Worm (Caenorhabditis elegans) whole organism, L4 larva: Measurements from ENCODE around the gene ins-9.

Experiments used
- D1046.2 ChIP-seq: fragments of 200-800 bp; sonication (Bioruptor generic); IDR thresholded peaks from 2 replicates; pipeline ENCODE4 v1.3.6; 2022; ENCODE audit warnings: missing genetic modification characterization, missing compliant biosample characterization
- F37D6.2 ChIP-seq: sonication (generic microtip); optimal IDR thresholded peaks from 2 replicates; lab custom pipeline; 2016; ENCODE audit warnings: mild to moderate bottlenecking, missing genetic modification characterization, missing compliant biosample characterization
- F49E8.2 ChIP-seq: sonication (generic microtip); optimal IDR thresholded peaks from 2 replicates; lab custom pipeline; 2016; ENCODE audit warnings: missing compliant biosample characterization, mild to moderate bottlenecking, missing genetic modification characterization, borderline replicate concordance
- R02D3.7 ChIP-seq: fragments of 150-350 bp; sonication (generic microtip); optimal IDR thresholded peaks from 3 replicates; lab custom pipeline; 2014; ENCODE audit warnings: missing biosample characterization, missing genetic modification characterization
- T20F7.1 ChIP-seq: fragments of 200-800 bp; sonication (Bioruptor generic); optimal IDR thresholded peaks from 2 replicates; lab custom pipeline; 2018; ENCODE audit warnings: mild to moderate bottlenecking, missing genetic modification characterization, missing compliant biosample characterization
- Y105C5A.15 ChIP-seq: fragments of 200-800 bp; sonication (Bioruptor generic); IDR thresholded peaks from 2 replicates; pipeline ENCODE4 v1.3.6; 2022; ENCODE audit warnings: missing genetic modification characterization, missing compliant biosample characterization
- Y48G9A.11 ChIP-seq: fragments of 200-800 bp; sonication (Bioruptor generic); IDR thresholded peaks from 2 replicates; pipeline ENCODE4 v1.3.6; 2022; ENCODE audit warnings: missing genetic modification reagents, missing genetic modification characterization, missing compliant biosample characterization
- Y75B8A.6 ChIP-seq: fragments of 200-800 bp; sonication (Bioruptor generic); IDR thresholded peaks from 2 replicates; pipeline ENCODE4 v1.3.6; 2022; ENCODE audit warnings: missing genetic modification reagents, missing genetic modification characterization, missing compliant biosample characterization
- ZK337.2 ChIP-seq: fragments of 200-800 bp; sonication (Bioruptor generic); IDR thresholded peaks from 2 replicates; pipeline ENCODE4 v1.3.6; 2022; ENCODE audit warnings: missing genetic modification reagents, missing genetic modification characterization, missing compliant biosample characterization
- ZK546.5 ChIP-seq, 2 experiments: sonication (generic microtip); optimal IDR thresholded peaks; 2 replicates each; lab custom pipeline; 2017; ENCODE audit warnings: missing biosample characterization in 2 of 2, missing genetic modification characterization in 2 of 2
- aly-2 ChIP-seq: sonication (generic microtip); optimal IDR thresholded peaks from 2 replicates; lab custom pipeline; 2018; ENCODE audit warnings: missing biosample characterization, missing genetic modification characterization
- ama-1 ChIP-seq: fragments of 150-350 bp; optimal IDR thresholded peaks from 2 replicates; lab custom pipeline; 2014; ENCODE audit warnings: inconsistent platforms, mixed read lengths
- arid-1 ChIP-seq: fragments of 200-800 bp; sonication (Bioruptor generic); conservative IDR thresholded peaks from 2 replicates; pipeline ENCODE4 v1.3.6; 2022; ENCODE audit warnings: missing genetic modification reagents, missing genetic modification characterization, missing compliant biosample characterization
- ceh-20 ChIP-seq: fragments of 200-800 bp; sonication (Bioruptor generic); IDR thresholded peaks from 2 replicates; pipeline ENCODE4 v1.3.6; 2022; ENCODE audit warnings: missing genetic modification reagents, missing genetic modification characterization, missing compliant biosample characterization
- ceh-28 ChIP-seq: fragments of 150-350 bp; optimal IDR thresholded peaks from 2 replicates; lab custom pipeline; 2014; ENCODE audit warnings: missing biosample characterization, missing genetic modification reagents, missing genetic modification characterization
- ctbp-1 ChIP-seq: fragments of 200-800 bp; sonication (Bioruptor generic); IDR thresholded peaks from 2 replicates; pipeline ENCODE4 v1.3.6; 2022; ENCODE audit warnings: missing genetic modification reagents, missing genetic modification characterization, missing compliant biosample characterization
- dmd-6 ChIP-seq: fragments of 200-800 bp; sonication (Bioruptor generic); IDR thresholded peaks from 2 replicates; pipeline ENCODE4 v1.3.6; 2022; ENCODE audit warnings: missing genetic modification reagents, missing genetic modification characterization, missing compliant biosample characterization
- dmd-8 ChIP-seq: fragments of 200-800 bp; sonication (Bioruptor generic); IDR thresholded peaks from 2 replicates; pipeline ENCODE4 v1.3.6; 2022; ENCODE audit warnings: missing genetic modification characterization, missing compliant biosample characterization
- dpl-1 ChIP-seq: fragments of 150-350 bp; optimal IDR thresholded peaks from 2 replicates; lab custom pipeline; 2014; ENCODE audit warnings: missing biosample characterization, missing genetic modification reagents, missing genetic modification characterization
- fkh-10 ChIP-seq: fragments of 150-350 bp; optimal IDR thresholded peaks from 2 replicates; lab custom pipeline; 2014; ENCODE audit warnings: missing biosample characterization, missing genetic modification reagents, missing genetic modification characterization
- fos-1 ChIP-seq: fragments of 150-350 bp; optimal IDR thresholded peaks from 2 replicates; lab custom pipeline; 2014; ENCODE audit warnings: missing biosample characterization, missing genetic modification characterization
- hif-1 ChIP-seq, 2 experiments: sonication (generic microtip); optimal IDR thresholded peaks; 2 replicates each; lab custom pipeline; 2016 to 2017; ENCODE audit warnings: missing compliant biosample characterization in 2 of 2, missing genetic modification characterization in 2 of 2, missing genetic modification reagents in 2 of 2, missing genotype in 2 of 2, mild to moderate bottlenecking in 1 of 2
- hlh-30 ChIP-seq: sonication (generic microtip); optimal IDR thresholded peaks from 2 replicates; lab custom pipeline; 2017; ENCODE audit warnings: antibody characterized with exemption, mild to moderate bottlenecking, missing genetic modification characterization, missing compliant biosample characterization; ENCODE audit not compliant: insufficient read depth
- hmg-1.1 ChIP-seq: fragments of 200-800 bp; sonication (Bioruptor generic); IDR thresholded peaks from 2 replicates; pipeline ENCODE4 v1.3.6; 2022; ENCODE audit warnings: missing genetic modification reagents, missing genetic modification characterization, missing compliant biosample characterization
- jun-1 ChIP-seq: fragments of 150-350 bp; optimal IDR thresholded peaks from 2 replicates; lab custom pipeline; 2014; ENCODE audit warnings: missing biosample characterization, missing genetic modification reagents, missing genetic modification characterization
- lim-7 ChIP-seq: fragments of 200-800 bp; sonication (Bioruptor generic); IDR thresholded peaks from 2 replicates; pipeline ENCODE4 v1.3.6; 2022; ENCODE audit warnings: missing genetic modification characterization, missing compliant biosample characterization
- lin-1 ChIP-seq: fragments of 200-800 bp; sonication (Bioruptor generic); IDR thresholded peaks from 2 replicates; pipeline ENCODE4 v1.3.6; 2022; ENCODE audit warnings: missing genetic modification reagents, missing genetic modification characterization, missing compliant biosample characterization
- lin-13 ChIP-seq: fragments of 150-350 bp; optimal IDR thresholded peaks from 2 replicates; lab custom pipeline; 2014; ENCODE audit warnings: missing biosample characterization, missing genetic modification reagents, missing genetic modification characterization
- lin-29 ChIP-seq: fragments of 200-800 bp; sonication (Bioruptor generic); IDR thresholded peaks from 2 replicates; pipeline ENCODE4 v1.3.6; 2022; ENCODE audit warnings: missing genetic modification reagents, missing genetic modification characterization, missing compliant biosample characterization
- lir-3 ChIP-seq: sonication (generic microtip); optimal IDR thresholded peaks from 2 replicates; lab custom pipeline; 2016; ENCODE audit warnings: mild to moderate bottlenecking, missing genetic modification characterization, missing compliant biosample characterization
- mdt-29 ChIP-seq: fragments of 200-800 bp; sonication (Bioruptor generic); IDR thresholded peaks from 2 replicates; pipeline ENCODE4 v1.3.6; 2022; ENCODE audit warnings: missing genetic modification reagents, missing genetic modification characterization, missing compliant biosample characterization
- mep-1 ChIP-seq: fragments of 150-350 bp; sonication (generic microtip); optimal IDR thresholded peaks from 3 replicates; lab custom pipeline; 2014; ENCODE audit warnings: missing biosample characterization, missing genetic modification characterization
- mxl-2 ChIP-seq: fragments of 200-800 bp; sonication (Bioruptor generic); conservative IDR thresholded peaks from 2 replicates; pipeline ENCODE4 v1.3.6; 2022; ENCODE audit warnings: missing genetic modification reagents, missing genetic modification characterization, missing compliant biosample characterization
- mxl-3 ChIP-seq: fragments of 200-800 bp; sonication (Bioruptor generic); optimal IDR thresholded peaks from 2 replicates; lab custom pipeline; 2018; ENCODE audit warnings: mild to moderate bottlenecking, missing genetic modification characterization, missing compliant biosample characterization
- nhr-111 ChIP-seq: fragments of 200-800 bp; sonication (Bioruptor generic); optimal IDR thresholded peaks from 2 replicates; lab custom pipeline; 2018; ENCODE audit warnings: mild to moderate bottlenecking, missing genetic modification characterization, missing compliant biosample characterization
- nhr-28 ChIP-seq: fragments of 150-350 bp; optimal IDR thresholded peaks from 2 replicates; lab custom pipeline; 2014; ENCODE audit warnings: missing biosample characterization, missing genetic modification characterization
- nhr-41 ChIP-seq: fragments of 200-800 bp; sonication (Bioruptor generic); IDR thresholded peaks from 2 replicates; pipeline ENCODE4 v1.3.6; 2022; ENCODE audit warnings: missing genetic modification reagents, missing genetic modification characterization, missing compliant biosample characterization
- nhr-42 ChIP-seq: fragments of 200-800 bp; sonication (Bioruptor generic); IDR thresholded peaks from 2 replicates; pipeline ENCODE4 v1.3.6; 2022; ENCODE audit warnings: missing genetic modification characterization, missing compliant biosample characterization
- nhr-48 ChIP-seq: sonication (generic microtip); optimal IDR thresholded peaks from 2 replicates; lab custom pipeline; 2016; ENCODE audit warnings: mild to moderate bottlenecking, missing genetic modification characterization, missing compliant biosample characterization
- nhr-6 ChIP-seq: fragments of 150-350 bp; optimal IDR thresholded peaks from 2 replicates; lab custom pipeline; 2014; ENCODE audit warnings: missing biosample characterization, missing genetic modification characterization
- nhr-76 ChIP-seq: fragments of 150-350 bp; optimal IDR thresholded peaks from 2 replicates; lab custom pipeline; 2014; ENCODE audit warnings: missing biosample characterization, missing genetic modification characterization
- php-3 ChIP-seq: fragments of 200-800 bp; sonication (Bioruptor generic); IDR thresholded peaks from 2 replicates; pipeline ENCODE4 v1.3.6; 2022; ENCODE audit warnings: missing genetic modification reagents, missing genetic modification characterization, missing compliant biosample characterization
- rbr-2 ChIP-seq: sonication (generic microtip); optimal IDR thresholded peaks from 2 replicates; lab custom pipeline; 2016; ENCODE audit warnings: missing genotype, missing genetic modification characterization, missing compliant biosample characterization
- set-16 ChIP-seq: fragments of 200-800 bp; sonication (Bioruptor generic); IDR thresholded peaks from 2 replicates; pipeline ENCODE4 v1.3.6; 2022; ENCODE audit warnings: missing genetic modification reagents, missing genetic modification characterization, missing compliant biosample characterization
- skn-1 ChIP-seq: fragments of 150-350 bp; optimal IDR thresholded peaks from 2 replicates; lab custom pipeline; 2014; ENCODE audit warnings: missing biosample characterization, missing genetic modification characterization
- snpc-4 ChIP-seq: fragments of 150-350 bp; optimal IDR thresholded peaks from 2 replicates; lab custom pipeline; 2014; ENCODE audit warnings: missing biosample characterization, missing genetic modification characterization
- spr-3 ChIP-seq: fragments of 200-800 bp; sonication (Bioruptor generic); optimal IDR thresholded peaks from 2 replicates; lab custom pipeline; 2018; ENCODE audit warnings: mild to moderate bottlenecking, missing genetic modification characterization, missing compliant biosample characterization
- tag-97 ChIP-seq: fragments of 200-800 bp; sonication (Bioruptor generic); IDR thresholded peaks from 2 replicates; pipeline ENCODE4 v1.3.6; 2022; ENCODE audit warnings: missing genetic modification characterization, missing compliant biosample characterization
- tra-1 ChIP-seq: fragments of 200-800 bp; sonication (Bioruptor generic); IDR thresholded peaks from 2 replicates; pipeline ENCODE4 v1.3.6; 2022; ENCODE audit warnings: missing genetic modification reagents, missing genetic modification characterization, missing compliant biosample characterization
- ztf-7 ChIP-seq: fragments of 150-350 bp; optimal IDR thresholded peaks from 2 replicates; lab custom pipeline; 2014; ENCODE audit warnings: missing biosample characterization, missing genetic modification characterization

ins-9 gene

DNA sequence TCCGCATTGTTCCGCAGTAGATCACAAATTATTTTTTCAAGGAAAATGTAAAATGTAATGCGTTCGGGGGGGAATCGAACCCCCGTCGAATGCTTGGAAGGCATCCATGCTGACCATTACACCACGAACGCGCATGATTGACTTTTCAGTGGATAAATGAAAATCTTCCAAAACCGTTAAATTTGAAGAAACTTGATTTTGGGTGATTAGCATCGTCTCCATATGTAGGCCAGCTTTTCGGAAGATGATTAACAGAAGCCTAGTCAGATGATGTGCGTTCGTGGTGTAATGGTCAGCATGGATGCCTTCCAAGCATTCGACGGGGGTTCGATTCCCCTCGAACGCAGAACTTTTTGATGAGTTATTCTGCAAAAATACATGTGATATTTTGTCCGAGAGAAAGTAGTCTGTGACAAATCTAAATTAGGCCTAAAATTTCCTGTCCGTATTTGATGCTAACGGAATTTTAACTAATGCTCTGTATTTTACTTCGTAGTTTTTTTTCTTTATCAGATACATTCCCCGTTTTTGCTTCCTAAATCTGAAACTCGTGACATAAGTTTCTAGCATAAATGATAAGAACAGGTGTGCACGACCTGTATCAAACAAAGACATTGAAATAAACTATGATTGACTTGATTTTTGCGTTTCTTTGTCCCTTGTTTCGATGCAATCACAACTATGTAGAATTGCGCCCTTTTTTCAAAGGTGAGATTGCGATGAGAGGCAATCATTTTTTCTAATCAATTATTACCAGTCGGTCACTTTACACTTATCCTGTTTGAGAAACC is 19.8 kb downstream of the ins-9 start, which contains the start of gene C28G1.10 (continued):
- TF ChIP-seq lim-7 (GFP tag; lab: Robert Waterston, UW) (peak; percentile 76), ZK546.5 (tag; optimal IDR thresholded peaks at IDR 0.05; lab: Kevin White, UChicago) (no peak), mep-1 (tag; lab: Kevin White, UChicago) (no peak), T20F7.1 (GFP tag; lab: Kevin White, UChicago) (no peak), mdt-29 (peak; percentile 54; the same call in 1 of the 2 replicates), hmg-1.1 (peak; percentile 71; the same call in 1 of the 2 replicates), F37D6.2 (tag; lab: Kevin White, UChicago) (no peak), skn-1 (tag; lab: Kevin White, UChicago) (no peak), Y48G9A.11 (GFP tag; lab: Robert Waterston, UW) (no peak), lir-3 (peak; percentile 8), nhr-6 (tag; lab: Kevin White, UChicago) (no peak), R02D3.7 (no peak), F49E8.2 (peak; percentile 11), php-3 (GFP tag; lab: Robert Waterston, UW) (peak; percentile 27), lin-29 (GFP tag; lab: Robert Waterston, UW) (peak; percentile 22; the same call in 1 of the 2 replicates), fkh-10 (GFP tag; lab: Kevin White, UChicago) (no peak), aly-2 (tag; lab: Kevin White, UChicago) (no peak), lin-1 (GFP tag; lab: Robert Waterston, UW) (peak; percentile 50), dmd-6 (no peak; the same call in 1 of the 2 replicates), set-16 (no peak), hlh-30 (peak; percentile 44), snpc-4 (tag; lab: Kevin White, UChicago) (no peak), rbr-2 (no peak), spr-3 (no peak), nhr-48 (peak; percentile 48), dmd-8 (GFP tag; lab: Robert Waterston, UW) (peak; percentile 86; the same call in 1 of the 2 replicates), fos-1 (tag; lab: Kevin White, UChicago) (no peak), ZK337.2 (GFP tag; lab: Robert Waterston, UW) (peak; percentile 61), jun-1 (tag; lab: Kevin White, UChicago) (no peak), tra-1 (GFP tag; lab: Robert Waterston, UW) (no peak), ztf-7 (no peak), tag-97 (GFP tag; lab: Robert Waterston, UW) (no peak), mxl-3 (no peak), nhr-28 (tag; lab: Kevin White, UChicago) (peak; percentile 69), ama-1 (lab: Kevin White, UChicago) (no peak), D1046.2 (GFP tag; lab: Robert Waterston, UW) (peak; percentile 63; the same call in 1 of the 2 replicates), Y75B8A.6 (GFP tag; lab: Robert Waterston, UW) (peak; percentile 4; the same call in 1 of the 2 replicates), ctbp-1 (GFP tag; lab: Robert Waterston, UW) (peak; percentile 74), arid-1 (GFP tag; lab: Robert Waterston, UW) (peak; percentile 72), nhr-111 (no peak), mxl-2 (GFP tag; lab: Robert Waterston, UW) (peak; percentile 40; the same call in 1 of the 2 replicates), Y105C5A.15 (GFP tag; lab: Robert Waterston, UW) (peak; percentile 73), nhr-41 (GFP tag; lab: Robert Waterston, UW) (no peak), nhr-76 (tag; lab: Kevin White, UChicago) (no peak), ceh-28 (tag; lab: Kevin White, UChicago) (no peak), hif-1 (tag; optimal IDR thresholded peaks at IDR 0.05; lab: Kevin White, UChicago) (no peak), ceh-20 (GFP tag; lab: Robert Waterston, UW) (no peak), dpl-1 (GFP tag; lab: Kevin White, UChicago) (peak; percentile 3), nhr-42 (0 out of 2 replicates have a peak, but pooled peaks have one; percentile 46), lin-13 (no peak)
